Fruit fly (Drosophila melanogaster) whole organism, embryonic: ENCODE measurements around the gene CG43880.
A peak's percentile ranks its signal among the peaks of the same experiment; 100 is the strongest.

Experiments used
- Aef1 ChIP-seq: fragments of 200-800 bp; sonication (Bioruptor generic); IDR thresholded peaks from 3 replicates; pipeline ENCODE4 v1.3.6; 2022; ENCODE audit warnings: missing biosample characterization, missing genetic modification characterization
- Antp ChIP-seq: fragments of 200-800 bp; sonication (Bioruptor generic); optimal IDR thresholded peaks from 3 replicates; lab custom pipeline; 2016; ENCODE audit warnings: missing biosample characterization, missing genetic modification characterization
- CG10274 ChIP-seq: fragments of 200-800 bp; sonication (Bioruptor generic); optimal IDR thresholded peaks from 3 replicates; lab custom pipeline; 2017; ENCODE audit warnings: missing biosample characterization, mild to moderate bottlenecking, missing genetic modification characterization
- CG10565 ChIP-seq: fragments of 200-800 bp; sonication (Bioruptor generic); optimal IDR thresholded peaks from 3 replicates; lab custom pipeline; 2016; ENCODE audit warnings: missing biosample characterization, mild to moderate bottlenecking, missing genetic modification characterization
- CG15269 ChIP-seq: fragments of 200-800 bp; sonication (Bioruptor generic); optimal IDR thresholded peaks from 2 replicates; lab custom pipeline; 2018; ENCODE audit warnings: missing biosample characterization, mild to moderate bottlenecking, missing genetic modification characterization, moderate library complexity
- CG15601 ChIP-seq: fragments of 200-800 bp; sonication (Bioruptor generic); optimal IDR thresholded peaks from 3 replicates; lab custom pipeline; 2019; ENCODE audit warnings: missing biosample characterization, mild to moderate bottlenecking, missing genetic modification characterization, moderate library complexity
- CG16815 ChIP-seq: fragments of 200-800 bp; sonication (Bioruptor generic); optimal IDR thresholded peaks from 3 replicates; lab custom pipeline; 2017; ENCODE audit warnings: missing biosample characterization, mild to moderate bottlenecking, missing genetic modification characterization
- CG17829 ChIP-seq: fragments of 200-800 bp; optimal IDR thresholded peaks from 2 replicates; lab custom pipeline; 2019; ENCODE audit warnings: missing biosample characterization, mild to moderate bottlenecking, missing genetic modification characterization, moderate library complexity
- CG18476 ChIP-seq: fragments of 200-800 bp; sonication (Bioruptor generic); optimal IDR thresholded peaks from 2 replicates; lab custom pipeline; 2016; ENCODE audit warnings: missing biosample characterization, mild to moderate bottlenecking, missing genetic modification characterization
- CG18764 ChIP-seq: fragments of 200-800 bp; sonication (Bioruptor generic); optimal IDR thresholded peaks from 3 replicates; lab custom pipeline; 2016; ENCODE audit warnings: missing biosample characterization, missing genetic modification characterization
- CG3163 ChIP-seq: fragments of 200-800 bp; sonication (Bioruptor generic); optimal IDR thresholded peaks from 3 replicates; lab custom pipeline; 2016; ENCODE audit warnings: missing biosample characterization, missing genetic modification characterization
- CG34422 ChIP-seq: fragments of 200-800 bp; sonication (Bioruptor generic); IDR thresholded peaks from 3 replicates; pipeline ENCODE4 v1.3.6; 2022; ENCODE audit warnings: missing biosample characterization, missing genetic modification characterization
- CG42726 ChIP-seq: fragments of 200-800 bp; sonication (Bioruptor generic); IDR thresholded peaks from 2 replicates; pipeline ENCODE4 v1.3.6; 2022; ENCODE audit warnings: missing biosample characterization, missing genetic modification characterization; ENCODE audit not compliant: partially characterized antibody
- CG6175 ChIP-seq: fragments of 200-800 bp; sonication (Bioruptor generic); IDR thresholded peaks from 3 replicates; pipeline ENCODE4 v1.3.6; 2022; ENCODE audit warnings: missing biosample characterization, missing genetic modification characterization
- CG6272 ChIP-seq: fragments of 200-800 bp; sonication (Bioruptor generic); IDR thresholded peaks from 2 replicates; pipeline ENCODE4 v1.3.6; 2022; ENCODE audit warnings: missing biosample characterization, missing genetic modification characterization
- CG7839 ChIP-seq: fragments of 200-800 bp; sonication (Bioruptor generic); optimal IDR thresholded peaks from 3 replicates; lab custom pipeline; 2018; ENCODE audit warnings: missing biosample characterization, mild to moderate bottlenecking, missing genetic modification characterization, moderate library complexity
- CG8089 ChIP-seq: fragments of 200-800 bp; sonication (Bioruptor generic); optimal IDR thresholded peaks from 3 replicates; lab custom pipeline; 2016; ENCODE audit warnings: missing biosample characterization, missing genetic modification characterization
- CG8290 ChIP-seq, 3 experiments: fragments of 200-800 bp; sonication (Bioruptor generic); optimal IDR thresholded peaks; 2 replicates each; lab custom pipeline; 2016 to 2019; ENCODE audit warnings: missing biosample characterization in 3 of 3, missing genetic modification characterization in 3 of 3, mild to moderate bottlenecking in 2 of 3, moderate library complexity in 1 of 3
- CG8359 ChIP-seq: fragments of 200-800 bp; sonication (Bioruptor generic); optimal IDR thresholded peaks from 2 replicates; lab custom pipeline; 2017; ENCODE audit warnings: missing biosample characterization, mild to moderate bottlenecking, missing genetic modification characterization, borderline replicate concordance
- CG9727 ChIP-seq: fragments of 200-800 bp; sonication (Bioruptor generic); optimal IDR thresholded peaks from 3 replicates; lab custom pipeline; 2017; ENCODE audit warnings: missing biosample characterization, mild to moderate bottlenecking, missing genetic modification characterization
- CG9876 ChIP-seq: fragments of 200-800 bp; sonication (Bioruptor generic); optimal IDR thresholded peaks from 2 replicates; lab custom pipeline; 2016; ENCODE audit warnings: missing biosample characterization, missing genetic modification characterization
- Dfd ChIP-seq, 2 experiments: fragments of >200 bp; optimal IDR thresholded peaks; 2 replicates each; lab custom pipeline; 2017; ENCODE audit warnings: missing biosample characterization in 2 of 2, missing genetic modification characterization in 2 of 2
- HHEX ChIP-seq: fragments of 200-800 bp; sonication (Bioruptor generic); optimal IDR thresholded peaks from 3 replicates; lab custom pipeline; 2017; ENCODE audit warnings: missing biosample characterization, mild to moderate bottlenecking, missing genetic modification characterization, missing genetic modification reagents
- HLH4C ChIP-seq: fragments of 200-800 bp; sonication (Bioruptor generic); IDR thresholded peaks from 3 replicates; pipeline ENCODE4 v1.3.6; 2022; ENCODE audit warnings: missing biosample characterization, missing genetic modification characterization; ENCODE audit not compliant: partially characterized antibody
- Lpt ChIP-seq: fragments of >200 bp; optimal IDR thresholded peaks from 2 replicates; lab custom pipeline; 2018; ENCODE audit warnings: missing biosample characterization, missing genetic modification characterization
- MESR4 ChIP-seq: fragments of 200-800 bp; sonication (Bioruptor generic); optimal IDR thresholded peaks from 2 replicates; lab custom pipeline; 2018; ENCODE audit warnings: missing biosample characterization, mild to moderate bottlenecking, missing genetic modification characterization, moderate library complexity
- MTF-1 ChIP-seq: fragments of 200-800 bp; sonication (Bioruptor generic); optimal IDR thresholded peaks from 2 replicates; lab custom pipeline; 2018; ENCODE audit warnings: missing biosample characterization, mild to moderate bottlenecking, missing genetic modification characterization, borderline replicate concordance
- Neu2 ChIP-seq: fragments of 200-800 bp; sonication (Bioruptor generic); optimal IDR thresholded peaks from 3 replicates; lab custom pipeline; 2016; ENCODE audit warnings: missing biosample characterization, missing genetic modification characterization, borderline replicate concordance
- NfI ChIP-seq: fragments of 200-800 bp; sonication (Bioruptor generic); optimal IDR thresholded peaks from 3 replicates; lab custom pipeline; 2018; ENCODE audit warnings: missing biosample characterization, mild to moderate bottlenecking, missing genetic modification characterization, moderate library complexity
- Sin3A ChIP-seq: fragments of >200 bp; optimal IDR thresholded peaks from 2 replicates; lab custom pipeline; 2018
- Sry-δ ChIP-seq: fragments of 200-800 bp; sonication (Bioruptor generic); optimal IDR thresholded peaks from 2 replicates; lab custom pipeline; 2016; ENCODE audit warnings: missing biosample characterization, missing genetic modification characterization
- ap ChIP-seq: fragments of 200-800 bp; sonication (Bioruptor generic); IDR thresholded peaks from 2 replicates; pipeline ENCODE4 v1.3.6; 2022; ENCODE audit warnings: missing biosample characterization, missing genetic modification characterization
- bab2 ChIP-seq: fragments of 200-800 bp; sonication (Bioruptor generic); optimal IDR thresholded peaks from 2 replicates; lab custom pipeline; 2016; ENCODE audit warnings: missing biosample characterization, missing genetic modification characterization
- bowl ChIP-seq: fragments of 200-800 bp; sonication (Bioruptor generic); IDR thresholded peaks from 2 replicates; pipeline ENCODE4 v1.3.6; 2022; ENCODE audit warnings: missing biosample characterization, missing genetic modification characterization
- br ChIP-seq: fragments of >200 bp; optimal IDR thresholded peaks from 2 replicates; lab custom pipeline; 2017
- btn ChIP-seq: fragments of 200-800 bp; sonication (Bioruptor generic); optimal IDR thresholded peaks from 2 replicates; lab custom pipeline; 2016; ENCODE audit warnings: missing biosample characterization, missing genetic modification characterization
- dmrt99B ChIP-seq: fragments of 200-800 bp; sonication (Bioruptor generic); optimal IDR thresholded peaks from 2 replicates; lab custom pipeline; 2018; ENCODE audit warnings: missing biosample characterization, mild to moderate bottlenecking, missing genetic modification characterization, moderate library complexity
- fru ChIP-seq: fragments of >200 bp; optimal IDR thresholded peaks from 2 replicates; lab custom pipeline; 2017
- fu2 ChIP-seq: fragments of 200-800 bp; sonication (Bioruptor generic); optimal IDR thresholded peaks from 2 replicates; lab custom pipeline; 2016; ENCODE audit warnings: missing biosample characterization, missing genetic modification characterization
- gem ChIP-seq: fragments of 200-800 bp; sonication (Bioruptor generic); optimal IDR thresholded peaks from 2 replicates; lab custom pipeline; 2019; ENCODE audit warnings: missing biosample characterization, mild to moderate bottlenecking, missing genetic modification characterization, moderate library complexity
- grau ChIP-seq: fragments of 200-800 bp; optimal IDR thresholded peaks from 3 replicates; lab custom pipeline; 2019; ENCODE audit warnings: missing biosample characterization, mild to moderate bottlenecking, missing genetic modification characterization, moderate library complexity
- ham ChIP-seq: fragments of 200-800 bp; sonication (Bioruptor generic); IDR thresholded peaks from 2 replicates; pipeline ENCODE4 v1.3.6; 2022; ENCODE audit warnings: missing biosample characterization, missing genetic modification characterization
- hkb ChIP-seq, 2 experiments: fragments of 200-800 bp in 1 of 2; fragments of >200 bp in 1 of 2; sonication (Bioruptor generic) in 1 of 2; IDR thresholded peaks in 1 of 2; optimal IDR thresholded peaks in 1 of 2; 2 replicates each; pipeline versions ENCODE4 v1.3.6 to Lab custom; 2017 to 2022; ENCODE audit warnings: missing biosample characterization in 1 of 2, missing genetic modification characterization in 1 of 2
- insv ChIP-seq, 2 experiments: fragments of 200-800 bp; sonication (Bioruptor generic); optimal IDR thresholded peaks; 3 replicates each; lab custom pipeline; 2016 to 2018; ENCODE audit warnings: missing biosample characterization in 2 of 2, missing genetic modification characterization in 2 of 2
- lov ChIP-seq, 2 experiments: fragments of 200-800 bp in 1 of 2; fragments of >200 bp in 1 of 2; sonication (Bioruptor generic) in 1 of 2; IDR thresholded peaks in 1 of 2; optimal IDR thresholded peaks in 1 of 2; 2 replicates in 1 of 2; 3 replicates in 1 of 2; pipeline versions ENCODE4 v1.3.6 to Lab custom; 2017 to 2022; ENCODE audit warnings: missing biosample characterization in 1 of 2, missing genetic modification characterization in 1 of 2
- pfk ChIP-seq: fragments of 200-800 bp; sonication (Bioruptor generic); optimal IDR thresholded peaks from 2 replicates; lab custom pipeline; 2018; ENCODE audit warnings: missing biosample characterization, mild to moderate bottlenecking, missing genetic modification characterization, moderate library complexity
- pzg ChIP-seq: fragments of 200-800 bp; sonication (Bioruptor generic); optimal IDR thresholded peaks from 3 replicates; lab custom pipeline; 2018; ENCODE audit warnings: missing biosample characterization, mild to moderate bottlenecking, missing genetic modification characterization, moderate library complexity
- seq ChIP-seq: fragments of 200-800 bp; sonication (Bioruptor generic); IDR thresholded peaks from 2 replicates; pipeline ENCODE4 v1.3.6; 2022; ENCODE audit warnings: missing biosample characterization, missing genetic modification characterization
- stwl ChIP-seq: fragments of 200-800 bp; sonication (Bioruptor generic); optimal IDR thresholded peaks from 3 replicates; lab custom pipeline; 2018; ENCODE audit warnings: missing biosample characterization, mild to moderate bottlenecking, missing genetic modification characterization, moderate library complexity
- wek ChIP-seq: fragments of 200-800 bp; sonication (Bioruptor generic); optimal IDR thresholded peaks from 3 replicates; lab custom pipeline; 2018; ENCODE audit warnings: missing biosample characterization, mild to moderate bottlenecking, missing genetic modification characterization, moderate library complexity

Gene CG43880

DNA sequence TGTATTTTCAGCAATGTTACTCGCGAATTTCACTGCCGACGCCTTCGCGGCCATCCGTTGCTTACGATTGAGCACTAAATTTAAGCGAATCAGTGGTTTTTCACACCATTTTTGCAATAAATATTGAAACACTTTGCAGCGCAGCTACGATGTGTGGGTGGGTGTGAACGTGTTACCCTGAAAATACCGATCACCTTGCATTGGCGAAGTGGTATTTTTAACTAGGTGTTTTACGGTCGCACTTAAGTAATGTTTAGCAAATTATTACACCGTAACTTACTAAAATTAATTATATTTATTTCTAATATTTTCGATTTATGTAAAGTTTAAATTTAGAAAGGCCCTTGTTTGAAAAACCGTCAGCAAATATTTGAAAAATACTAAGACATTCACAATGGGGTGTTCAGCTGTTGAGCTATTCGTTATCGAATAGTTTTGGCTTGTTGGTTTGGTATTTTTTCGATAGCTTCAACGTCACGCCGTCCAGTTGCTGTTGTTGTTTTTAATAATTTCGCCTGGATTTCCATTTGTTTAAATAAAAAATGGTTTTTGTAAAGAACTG lies 10.1 kb downstream of the CG43880 start, which contains the start of the genes syd and Srp9 (continued):
- TF ChIP-seq HHEX (GFP tag; lab: Kevin White, UChicago) (no peak), dmrt99B (tag; lab: Kevin White, UChicago) (no peak), CG17829 (tag; lab: Kevin White, UChicago) (peak; percentile 31), ham (GFP tag; lab: Robert Waterston, UW) (no peak), CG10274 (no peak), hkb (optimal IDR thresholded peaks at IDR 0.05; lab: Kevin White, UChicago) (no peak), hkb (GFP tag; IDR thresholded peaks at IDR 0.05; lab: Robert Waterston, UW) (no peak), NfI (GFP tag; lab: Kevin White, UChicago) (no peak), CG16815 (GFP tag; lab: Kevin White, UChicago) (no peak), CG8290 (GFP tag; optimal IDR thresholded peaks at IDR 0.05; lab: Kevin White, UChicago) (no peak), CG8290 (tag; optimal IDR thresholded peaks at IDR 0.05; lab: Kevin White, UChicago) (no peak), CG8089 (no peak), CG9876 (GFP tag; lab: Kevin White, UChicago) (no peak), btn (GFP tag; lab: Kevin White, UChicago) (no peak), CG15269 (tag; lab: Kevin White, UChicago) (no peak), CG15601 (no peak), stwl (tag; lab: Kevin White, UChicago) (peak; percentile 60), CG8359 (GFP tag; lab: Kevin White, UChicago) (no peak), Sry-δ (GFP tag; lab: Kevin White, UChicago) (no peak), MESR4 (GFP tag; lab: Kevin White, UChicago) (peak; percentile 90), CG34422 (GFP tag; lab: Robert Waterston, UW) (no peak), Aef1 (GFP tag; lab: Robert Waterston, UW) (no peak), fru (lab: Kevin White, UChicago) (no peak), Antp (no peak), HLH4C (GFP tag; lab: Robert Waterston, UW) (no peak), CG3163 (no peak), seq (GFP tag; lab: Robert Waterston, UW) (no peak), CG10565 (GFP tag; lab: Kevin White, UChicago) (no peak), CG7839 (tag; lab: Kevin White, UChicago) (no peak), br (no peak), Neu2 (GFP tag; lab: Kevin White, UChicago) (no peak), ap (GFP tag; lab: Robert Waterston, UW) (no peak), grau (tag; lab: Kevin White, UChicago) (no peak), CG6272 (GFP tag; lab: Robert Waterston, UW) (no peak), CG9727 (GFP tag; lab: Kevin White, UChicago) (no peak), bab2 (GFP tag; lab: Kevin White, UChicago) (no peak), Sin3A (lab: Kevin White, UChicago) (peak; percentile 53), CG18764 (GFP tag; lab: Kevin White, UChicago) (no peak), pfk (no peak), CG42726 (no peak), CG6175 (no peak), gem (tag; lab: Kevin White, UChicago) (no peak), wek (GFP tag; lab: Kevin White, UChicago) (no peak), fu2 (GFP tag; lab: Kevin White, UChicago) (no peak), pzg (GFP tag; lab: Kevin White, UChicago) (peak; percentile 61), lov (optimal IDR thresholded peaks at IDR 0.05; lab: Kevin White, UChicago) (no peak), lov (GFP tag; IDR thresholded peaks at IDR 0.05; lab: Robert Waterston, UW) (no peak), Dfd (GFP tag; optimal IDR thresholded peaks at IDR 0.05; lab: Kevin White, UChicago) (no peak), bowl (no peak), CG18476 (GFP tag; lab: Kevin White, UChicago) (no peak), insv (GFP tag; optimal IDR thresholded peaks at IDR 0.05; lab: Kevin White, UChicago) (no peak), Lpt (GFP tag; lab: Kevin White, UChicago) (no peak), MTF-1 (no peak)
